Fruit fly (Drosophila melanogaster) Kc167 (cell line): ENCODE results near the gene Ugt36D1.

Experiments
- Myc ChIP-seq: fragments of >200 bp; optimal IDR thresholded peaks from 2 replicates; lab custom pipeline; 2017; ENCODE audit warnings: missing external identifiers
- Sin3A ChIP-seq: fragments of >200 bp; optimal IDR thresholded peaks from 2 replicates; lab custom pipeline; 2018; ENCODE audit warnings: missing external identifiers
- h ChIP-seq: fragments of >200 bp; optimal IDR thresholded peaks from 3 replicates; lab custom pipeline; 2018; ENCODE audit warnings: missing external identifiers
- insv ChIP-seq: fragments of >200 bp; optimal IDR thresholded peaks from 3 replicates; lab custom pipeline; 2018; ENCODE audit warnings: missing external identifiers
- psq ChIP-seq: fragments of >200 bp; optimal IDR thresholded peaks from 2 replicates; lab custom pipeline; 2017; ENCODE audit warnings: missing external identifiers
- ttk ChIP-seq: sonication (Bioruptor generic); optimal IDR thresholded peaks from 2 replicates; lab custom pipeline; 2017; ENCODE audit warnings: missing external identifiers

The Ugt36D1 gene

DNA sequence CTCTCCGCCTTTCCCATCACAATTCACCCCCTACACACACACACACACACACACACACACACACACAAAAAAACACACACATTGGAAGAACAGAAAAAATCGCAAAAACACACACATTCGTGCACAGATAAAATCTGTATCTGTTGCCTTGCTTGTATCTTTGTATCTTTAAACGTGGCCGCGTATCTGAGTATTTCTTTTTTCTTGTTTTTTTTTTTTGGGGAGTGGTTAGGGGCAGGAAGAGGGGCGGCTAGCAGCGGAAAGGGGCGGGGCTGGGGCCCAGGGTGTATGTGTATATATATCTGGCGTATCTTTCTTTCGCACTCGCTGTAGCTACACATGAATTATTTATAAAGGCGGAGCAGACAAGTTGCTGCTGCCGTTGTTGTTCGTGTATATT, 43.2 kb downstream of the Ugt36D1 start:
- TF ChIP-seq Myc (lab: Kevin White, UChicago) = no peak
- TF ChIP-seq h (lab: Kevin White, UChicago) = no peak
- no peak for TF ChIP-seq insv (lab: Kevin White, UChicago)
- no peak for TF ChIP-seq psq (lab: Kevin White, UChicago)
- TF ChIP-seq Sin3A = no peak
- no peak for TF ChIP-seq ttk (lab: Kevin White, UChicago)

dm6 chr2L:18867815-18868214, 44.5 kb downstream of the Ugt36D1 start:
- TF ChIP-seq psq (lab: Kevin White, UChicago) = no peak
- TF ChIP-seq Myc (lab: Kevin White, UChicago) = no peak
- no peak for TF ChIP-seq insv (lab: Kevin White, UChicago)
- TF ChIP-seq ttk (lab: Kevin White, UChicago) = no peak
- TF ChIP-seq Sin3A = no peak
- TF ChIP-seq h (lab: Kevin White, UChicago) = no peak

dm6 chr2L:18871822-18872221, 48.5 kb downstream of the Ugt36D1 start:
- TF ChIP-seq Myc (lab: Kevin White, UChicago) = no peak
- no peak for TF ChIP-seq h (lab: Kevin White, UChicago)
- TF ChIP-seq ttk (lab: Kevin White, UChicago) = no peak
- TF ChIP-seq psq (lab: Kevin White, UChicago) = no peak
- no peak for TF ChIP-seq insv (lab: Kevin White, UChicago)
- TF ChIP-seq Sin3A = no peak

dm6 chr2L:18875213-18875612, 51.9 kb downstream of the Ugt36D1 start:
- TF ChIP-seq h (lab: Kevin White, UChicago) (no peak), ttk (lab: Kevin White, UChicago) (no peak), psq (lab: Kevin White, UChicago) (no peak), Sin3A (no peak), insv (lab: Kevin White, UChicago) (no peak), Myc (lab: Kevin White, UChicago) (no peak)
